Worm (Caenorhabditis elegans): ENCODE results near the gene W04G3.13.

DNA sequence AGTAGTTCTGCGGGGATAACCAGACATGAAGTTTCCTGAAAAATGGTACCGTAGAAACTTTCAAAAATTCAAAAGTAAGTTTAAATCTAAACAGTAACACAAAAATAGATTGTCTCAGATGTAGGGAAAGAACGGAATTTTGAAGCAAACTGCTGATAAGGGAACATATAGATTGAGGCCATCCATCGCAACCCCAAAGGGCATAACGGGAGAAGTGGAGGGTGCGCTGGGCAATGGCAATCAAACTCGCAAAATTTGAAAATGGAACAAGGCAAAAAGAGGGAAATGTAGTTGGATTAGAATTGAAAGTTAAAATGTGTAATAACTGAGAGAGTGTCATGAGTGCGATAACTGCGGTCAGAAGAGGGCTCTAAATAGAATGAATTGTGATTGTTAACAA, 23.6 kb upstream of the W04G3.13 start:
- TF ChIP-seq pes-1 (GFP tag; IDR thresholded peaks at IDR 0.05) (no peak), aly-1 (tag; optimal IDR thresholded peaks at IDR 0.05) (no peak), tbx-37 (GFP tag; conservative IDR thresholded peaks at IDR 0.05) (no peak), hmbx-1 (tag; optimal IDR thresholded peaks at IDR 0.05) (no peak)

Measured in whole organism, early embryonic.